Worm (Caenorhabditis elegans) whole organism, L2 larva: Measurements from ENCODE around the gene srx-29.

Experiments used
- alr-1 ChIP-seq: fragments of 150-350 bp; optimal IDR thresholded peaks from 2 replicates; lab custom pipeline; 2014; ENCODE audit warnings: missing biosample characterization, missing genetic modification characterization
- ama-1 ChIP-seq: fragments of 150-350 bp; optimal IDR thresholded peaks from 2 replicates; lab custom pipeline; 2018; ENCODE audit warnings: inconsistent platforms
- elt-3 ChIP-seq: sonication (generic microtip); optimal IDR thresholded peaks from 2 replicates; lab custom pipeline; 2017; ENCODE audit warnings: missing biosample characterization, missing genetic modification characterization
- mdl-1 ChIP-seq, 2 experiments: fragments of 150-350 bp in 1 of 2; sonication (generic microtip) in 1 of 2; optimal IDR thresholded peaks; 2 replicates each; lab custom pipeline; 2017; ENCODE audit warnings: missing biosample characterization in 2 of 2, missing genetic modification characterization in 2 of 2
- nhr-237 ChIP-seq: fragments of 150-350 bp; optimal IDR thresholded peaks from 2 replicates; lab custom pipeline; 2014; ENCODE audit warnings: missing biosample characterization, missing genetic modification characterization
- nhr-77 ChIP-seq: fragments of 150-350 bp; optimal IDR thresholded peaks from 2 replicates; lab custom pipeline; 2014; ENCODE audit warnings: missing biosample characterization, missing genetic modification characterization
- snpc-4 ChIP-seq: fragments of 150-350 bp; optimal IDR thresholded peaks from 2 replicates; lab custom pipeline; 2014; ENCODE audit warnings: missing biosample characterization, missing genetic modification characterization
- unc-39 ChIP-seq: fragments of 150-350 bp; optimal IDR thresholded peaks from 2 replicates; lab custom pipeline; 2014; ENCODE audit warnings: missing biosample characterization, missing genetic modification characterization
- unc-55 ChIP-seq: fragments of 150-350 bp; sonication (generic microtip); optimal IDR thresholded peaks from 3 replicates; lab custom pipeline; 2014; ENCODE audit warnings: missing biosample characterization, missing genetic modification reagents, missing genetic modification characterization
- ztf-1 ChIP-seq: fragments of 200-800 bp; sonication (Bioruptor generic); conservative IDR thresholded peaks from 2 replicates; pipeline ENCODE4 v1.3.6; 2022; ENCODE audit warnings: missing genetic modification characterization, missing compliant biosample characterization

ce11 chrV:15710401-15710800 is 12.4 kb upstream of the srx-29 start, which contains the start of gene Y6E2A.1:
- TF ChIP-seq mdl-1 (tag; optimal IDR thresholded peaks at IDR 0.05; lab: Kevin White, UChicago) (no peak), elt-3 (tag; lab: Kevin White, UChicago) (no peak), ztf-1 (GFP tag; lab: Robert Waterston, UW) (no peak), unc-39 (tag; lab: Kevin White, UChicago) (no peak), unc-55 (GFP tag; lab: Kevin White, UChicago) (no peak), nhr-77 (tag; lab: Kevin White, UChicago) (no peak), snpc-4 (tag; lab: Kevin White, UChicago) (no peak), nhr-237 (tag; lab: Kevin White, UChicago) (no peak), alr-1 (tag; lab: Kevin White, UChicago) (no peak), ama-1 (lab: Kevin White, UChicago) (no peak)
